Worm (Caenorhabditis elegans) whole organism, mixed stage, embryonic: ENCODE results near the gene Y59H11AM.1.

Experiments
- ces-1 ChIP-seq: fragments of 150-350 bp; optimal IDR thresholded peaks from 2 replicates; lab custom pipeline; 2014; ENCODE audit warnings: missing biosample characterization, missing genetic modification reagents, missing genetic modification characterization
- elt-1 ChIP-seq: sonication (generic microtip); optimal IDR thresholded peaks from 2 replicates; lab custom pipeline; 2017; ENCODE audit warnings: missing genetic modification characterization, mild to moderate bottlenecking, missing compliant biosample characterization, antibody characterized with exemption, moderate library complexity, borderline replicate concordance; ENCODE audit not compliant: insufficient read depth
- elt-3 ChIP-seq: fragments of 150-350 bp; optimal IDR thresholded peaks from 2 replicates; lab custom pipeline; 2014; ENCODE audit warnings: missing biosample characterization, missing genetic modification characterization
- ham-2 ChIP-seq: fragments of 200-800 bp; sonication (Bioruptor generic); optimal IDR thresholded peaks from 2 replicates; lab custom pipeline; 2018; ENCODE audit warnings: mild to moderate bottlenecking, missing genetic modification characterization, missing compliant biosample characterization
- nhr-76 ChIP-seq: sonication (generic microtip); optimal IDR thresholded peaks from 2 replicates; lab custom pipeline; 2017; ENCODE audit warnings: missing biosample characterization, missing genetic modification characterization
- snpc-4 ChIP-seq: fragments of 150-350 bp; optimal IDR thresholded peaks from 2 replicates; lab custom pipeline; 2014; ENCODE audit warnings: missing biosample characterization, missing genetic modification characterization

- TF ChIP-seq ham-2 (GFP tag; lab: Kevin White, UChicago) (no peak), elt-3 (tag; lab: Kevin White, UChicago) (no peak), elt-1 (tag; lab: Kevin White, UChicago) (no peak), snpc-4 (tag; lab: Kevin White, UChicago) (no peak), ces-1 (GFP tag; lab: Kevin White, UChicago) (no peak), nhr-76 (tag; lab: Kevin White, UChicago) (no peak)
Measured at ce11 chrIV:8526579-8526978, 44.7 kb upstream of the Y59H11AM.1 start.
